Worm (Caenorhabditis elegans): ENCODE data around the gene C17G10.7.

The C17G10.7 gene

ce11 chrII:5578035-5578434 lies 29.6 kb downstream of the C17G10.7 start, which contains the start of gene T25E4.1:
TSS of gene T25E4.1 (plus strand) at chrII:5578335.
- no peak for TF ChIP-seq zag-1 (tag; optimal IDR thresholded peaks at IDR 0.05)
- no peak for TF ChIP-seq ZK546.5 (tag; optimal IDR thresholded peaks at IDR 0.05)
- no peak for TF ChIP-seq nhr-25 (tag; optimal IDR thresholded peaks at IDR 0.05)
- TF ChIP-seq sem-4 (tag; optimal IDR thresholded peaks at IDR 0.05): no peak
- TF ChIP-seq fos-1 (tag; optimal IDR thresholded peaks at IDR 0.05): no peak
- TF ChIP-seq mbf-1 (tag; optimal IDR thresholded peaks at IDR 0.05): no peak
- TF ChIP-seq unc-62 (GFP tag; optimal IDR thresholded peaks at IDR 0.05): no peak
- no peak for TF ChIP-seq dmd-4 (tag; optimal IDR thresholded peaks at IDR 0.05)
- no peak for TF ChIP-seq unc-55 (GFP tag; optimal IDR thresholded peaks at IDR 0.05)
- no peak for TF ChIP-seq elt-1 (tag; optimal IDR thresholded peaks at IDR 0.05)
- no peak for TF ChIP-seq egl-27 (tag; optimal IDR thresholded peaks at IDR 0.05)
- TF ChIP-seq lin-13 (GFP tag; optimal IDR thresholded peaks at IDR 0.05): no peak
- no peak for TF ChIP-seq lin-39 (tag; optimal IDR thresholded peaks at IDR 0.05)
- TF ChIP-seq nhr-23 (tag; optimal IDR thresholded peaks at IDR 0.05): no peak
- TF ChIP-seq C34F6.9 (tag; optimal IDR thresholded peaks at IDR 0.05): no peak
- no peak for TF ChIP-seq ztf-11 (tag; optimal IDR thresholded peaks at IDR 0.05)
- TF ChIP-seq ztf-4 (tag; optimal IDR thresholded peaks at IDR 0.05): no peak
- TF ChIP-seq R02D3.7 (tag; optimal IDR thresholded peaks at IDR 0.05): no peak
- TF ChIP-seq elt-3 (tag; optimal IDR thresholded peaks at IDR 0.05): no peak

DNA sequence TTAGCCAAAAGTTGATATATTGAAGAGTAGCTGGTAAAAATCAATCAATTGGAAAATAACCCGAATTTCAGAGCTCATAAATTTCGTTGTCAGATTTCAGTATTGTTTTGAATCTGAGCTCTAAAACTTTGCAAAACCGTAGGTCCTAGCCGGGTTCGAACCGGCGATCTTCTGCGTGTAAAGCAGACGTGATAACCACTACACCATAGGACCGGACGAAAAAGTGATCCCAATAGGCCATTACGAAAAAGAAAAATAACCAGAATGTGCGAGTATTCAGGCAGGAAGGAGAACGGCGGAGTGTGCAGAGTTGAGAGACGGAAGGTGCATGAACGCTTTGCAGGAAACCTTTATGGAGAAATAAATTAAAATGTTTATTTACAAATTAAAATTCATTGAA lies 30.6 kb downstream of the C17G10.7 start:
- TF ChIP-seq nhr-237 (tag; optimal IDR thresholded peaks at IDR 0.05) (no peak), ztf-1 (GFP tag; conservative IDR thresholded peaks at IDR 0.05) (no peak), elt-3 (tag; optimal IDR thresholded peaks at IDR 0.05) (no peak), lin-13 (GFP tag; optimal IDR thresholded peaks at IDR 0.05) (no peak), aly-2 (tag; optimal IDR thresholded peaks at IDR 0.05) (no peak), ZK546.5 (tag; optimal IDR thresholded peaks at IDR 0.05) (no peak), nhr-25 (tag; optimal IDR thresholded peaks at IDR 0.05) (no peak), C34F6.9 (tag; optimal IDR thresholded peaks at IDR 0.05) (peak; percentile 46), zag-1 (tag; optimal IDR thresholded peaks at IDR 0.05) (no peak), Y55F3AM.14 (GFP tag; optimal IDR thresholded peaks at IDR 0.05) (no peak), mbf-1 (tag; optimal IDR thresholded peaks at IDR 0.05) (no peak), egl-27 (tag; optimal IDR thresholded peaks at IDR 0.05) (no peak), ama-1 (optimal IDR thresholded peaks at IDR 0.05) (no peak), nhr-10 (tag; optimal IDR thresholded peaks at IDR 0.05) (no peak), nhr-21 (tag; optimal IDR thresholded peaks at IDR 0.05) (no peak), mab-5 (tag; optimal IDR thresholded peaks at IDR 0.05) (no peak), gmeb-1 (tag; optimal IDR thresholded peaks at IDR 0.05) (peak; percentile 28), unc-62 (GFP tag; optimal IDR thresholded peaks at IDR 0.05) (no peak), snpc-4 (tag; optimal IDR thresholded peaks at IDR 0.05) (peak; percentile 33), peb-1 (tag; optimal IDR thresholded peaks at IDR 0.05) (no peak), lin-11 (tag; optimal IDR thresholded peaks at IDR 0.05) (peak; percentile 34), lsy-2 (tag; optimal IDR thresholded peaks at IDR 0.05) (no peak), nhr-12 (tag; optimal IDR thresholded peaks at IDR 0.05) (no peak), sma-3 (GFP tag; optimal IDR thresholded peaks at IDR 0.05) (no peak), alr-1 (tag; optimal IDR thresholded peaks at IDR 0.05) (no peak), crh-2 (tag; optimal IDR thresholded peaks at IDR 0.05) (peak; percentile 43), lin-39 (tag; optimal IDR thresholded peaks at IDR 0.05) (no peak), dmd-4 (tag; optimal IDR thresholded peaks at IDR 0.05) (no peak), nhr-6 (tag; optimal IDR thresholded peaks at IDR 0.05) (no peak), ztf-11 (tag; optimal IDR thresholded peaks at IDR 0.05) (no peak), R02D3.7 (tag; optimal IDR thresholded peaks at IDR 0.05) (no peak), sma-9 (GFP tag; optimal IDR thresholded peaks at IDR 0.05) (peak; percentile 42), sma-9 (tag; optimal IDR thresholded peaks at IDR 0.05) (no peak), unc-55 (GFP tag; optimal IDR thresholded peaks at IDR 0.05) (peak; percentile 65), ceh-16 (tag; optimal IDR thresholded peaks at IDR 0.05) (no peak), ceh-82 (tag; optimal IDR thresholded peaks at IDR 0.05) (no peak), blmp-1 (tag; optimal IDR thresholded peaks at IDR 0.05; ENCODE audit: insufficient read depth) (no peak), nhr-77 (tag; optimal IDR thresholded peaks at IDR 0.05) (no peak), nhr-23 (tag; optimal IDR thresholded peaks at IDR 0.05) (no peak), ztf-4 (tag; optimal IDR thresholded peaks at IDR 0.05) (no peak), mdl-1 (tag; optimal IDR thresholded peaks at IDR 0.05) (no peak), F13H6.1 (tag; optimal IDR thresholded peaks at IDR 0.05) (no peak), unc-39 (tag; optimal IDR thresholded peaks at IDR 0.05) (no peak), fos-1 (tag; optimal IDR thresholded peaks at IDR 0.05) (peak; percentile 49), elt-1 (tag; optimal IDR thresholded peaks at IDR 0.05) (no peak), nhr-129 (tag; optimal IDR thresholded peaks at IDR 0.05) (peak; percentile 71), nhr-11 (tag; optimal IDR thresholded peaks at IDR 0.05) (no peak), sem-4 (tag; optimal IDR thresholded peaks at IDR 0.05) (no peak), skn-1 (tag; optimal IDR thresholded peaks at IDR 0.05) (no peak)

All from whole organism, L2 larva.